Worm (Caenorhabditis elegans) whole organism, L4 larva: ENCODE results near the gene F35E8.9.

Source experiments
- hif-1 ChIP-seq, 2 experiments: sonication (generic microtip); optimal IDR thresholded peaks; 2 replicates each; lab custom pipeline; 2016 to 2017; ENCODE audit warnings: missing compliant biosample characterization in 2 of 2, missing genetic modification characterization in 2 of 2, missing genetic modification reagents in 2 of 2, missing genotype in 2 of 2, mild to moderate bottlenecking in 1 of 2
- lir-3 ChIP-seq: sonication (generic microtip); optimal IDR thresholded peaks from 2 replicates; lab custom pipeline; 2016; ENCODE audit warnings: mild to moderate bottlenecking, missing genetic modification characterization, missing compliant biosample characterization
- madf-5 ChIP-seq, 2 experiments: fragments of 200-800 bp; sonication (Bioruptor generic); IDR thresholded peaks; 2 replicates each; pipeline ENCODE4 v1.3.6; 2022; ENCODE audit warnings: missing compliant biosample characterization in 2 of 2, missing genetic modification characterization in 2 of 2
- ztf-11 ChIP-seq: fragments of 150-350 bp; optimal IDR thresholded peaks from 2 replicates; lab custom pipeline; 2014; ENCODE audit warnings: missing biosample characterization, missing genetic modification characterization

- no peak for TF ChIP-seq lir-3 (tag; lab: Kevin White, UChicago)
- TF ChIP-seq ztf-11: no peak
- no peak for TF ChIP-seq hif-1 (tag; optimal IDR thresholded peaks at IDR 0.05; lab: Kevin White, UChicago)
- no peak for TF ChIP-seq madf-5 (GFP tag; IDR thresholded peaks at IDR 0.05; lab: Robert Waterston, UW)
Observed at ce11 chrV:15888751-15889150, 28.6 kb downstream of the F35E8.9 start, which contains the start of gene cgt-1.
